Worm (Caenorhabditis elegans) whole organism, L2 larva: ENCODE results near the gene K09B3.1.

ENCODE experiments used
- ZK546.5 ChIP-seq: sonication (generic microtip); optimal IDR thresholded peaks from 2 replicates; lab custom pipeline; 2017; ENCODE audit warnings: missing biosample characterization, missing genetic modification characterization
- alr-1 ChIP-seq: fragments of 150-350 bp; optimal IDR thresholded peaks from 2 replicates; lab custom pipeline; 2014; ENCODE audit warnings: missing biosample characterization, missing genetic modification characterization
- blmp-1 ChIP-seq: sonication (generic microtip); optimal IDR thresholded peaks from 2 replicates; lab custom pipeline; 2017; ENCODE audit warnings: missing genetic modification characterization, mild to moderate bottlenecking, missing compliant biosample characterization, antibody characterized with exemption, moderate library complexity; ENCODE audit not compliant: insufficient read depth
- elt-3 ChIP-seq: sonication (generic microtip); optimal IDR thresholded peaks from 2 replicates; lab custom pipeline; 2017; ENCODE audit warnings: missing biosample characterization, missing genetic modification characterization
- lin-11 ChIP-seq: fragments of 150-350 bp; sonication (generic microtip); optimal IDR thresholded peaks from 2 replicates; lab custom pipeline; 2014; ENCODE audit warnings: missing biosample characterization, missing genetic modification characterization, inconsistent platforms, mixed read lengths
- lin-13 ChIP-seq: fragments of 150-350 bp; optimal IDR thresholded peaks from 2 replicates; lab custom pipeline; 2014; ENCODE audit warnings: missing biosample characterization, missing genetic modification reagents, missing genetic modification characterization
- nhr-10 ChIP-seq: sonication (generic microtip); optimal IDR thresholded peaks from 2 replicates; lab custom pipeline; 2017; ENCODE audit warnings: missing biosample characterization, missing genetic modification characterization
- nhr-25 ChIP-seq: fragments of 150-350 bp; sonication (generic microtip); optimal IDR thresholded peaks from 3 replicates; lab custom pipeline; 2014; ENCODE audit warnings: missing biosample characterization, missing genetic modification characterization
- snpc-4 ChIP-seq: fragments of 150-350 bp; optimal IDR thresholded peaks from 2 replicates; lab custom pipeline; 2014; ENCODE audit warnings: missing biosample characterization, missing genetic modification characterization
- unc-62 ChIP-seq: fragments of 150-350 bp; optimal IDR thresholded peaks from 2 replicates; lab custom pipeline; 2014; ENCODE audit warnings: missing biosample characterization, missing genetic modification reagents, missing genetic modification characterization

- TF ChIP-seq nhr-25 (tag; lab: Kevin White, UChicago) (no peak), alr-1 (tag; lab: Kevin White, UChicago) (no peak), nhr-10 (no peak), blmp-1 (tag; lab: Kevin White, UChicago) (no peak), unc-62 (no peak), lin-13 (no peak), lin-11 (tag; lab: Kevin White, UChicago) (no peak), ZK546.5 (no peak), snpc-4 (tag; lab: Kevin White, UChicago) (no peak), elt-3 (tag; lab: Kevin White, UChicago) (no peak)
Measured at ce11 chrIV:3797442-3797841, 2.9 kb downstream of the K09B3.1 start.
